Worm (Caenorhabditis elegans) whole organism, L1 larva: ENCODE data around the gene C37H5.5.

Experiments used
- alr-1 ChIP-seq: fragments of 200-800 bp; sonication (Bioruptor generic); optimal IDR thresholded peaks from 2 replicates; lab custom pipeline; 2018; ENCODE audit warnings: borderline replicate concordance, mild to moderate bottlenecking, missing genetic modification characterization, missing compliant biosample characterization
- ama-1 ChIP-seq: fragments of 150-350 bp; optimal IDR thresholded peaks from 2 replicates; lab custom pipeline; 2014
- ceh-88 ChIP-seq: fragments of 200-800 bp; sonication (Bioruptor generic); IDR thresholded peaks from 2 replicates; pipeline ENCODE4 v1.3.6; 2022; ENCODE audit warnings: missing genetic modification characterization, missing compliant biosample characterization
- efl-1 ChIP-seq, 4 experiments: fragments of 150-350 bp; optimal IDR thresholded peaks in 3 of 4; peaks in 1 of 4; 1 replicate in 1 of 4; 2 replicates in 3 of 4; lab custom pipeline; 2014; ENCODE audit warnings: missing biosample characterization in 2 of 4, missing genetic modification characterization in 2 of 4, missing genetic modification reagents in 2 of 4
- jun-1 ChIP-seq: fragments of 150-350 bp; optimal IDR thresholded peaks from 2 replicates; lab custom pipeline; 2014; ENCODE audit warnings: missing biosample characterization, missing genetic modification reagents, missing genetic modification characterization
- nhr-11 ChIP-seq: fragments of 150-350 bp; optimal IDR thresholded peaks from 2 replicates; lab custom pipeline; 2014; ENCODE audit warnings: missing biosample characterization, missing genetic modification characterization
- nhr-76 ChIP-seq: sonication (generic microtip); optimal IDR thresholded peaks from 2 replicates; lab custom pipeline; 2017; ENCODE audit warnings: missing biosample characterization, missing genetic modification characterization
- pag-3 ChIP-seq: sonication (generic microtip); optimal IDR thresholded peaks from 2 replicates; lab custom pipeline; 2017; ENCODE audit warnings: missing genetic modification characterization, mild to moderate bottlenecking, missing compliant biosample characterization, antibody characterized with exemption, borderline replicate concordance; ENCODE audit not compliant: insufficient read depth
- pax-3 ChIP-seq: fragments of 200-800 bp; sonication (Bioruptor generic); optimal IDR thresholded peaks from 2 replicates; lab custom pipeline; 2018; ENCODE audit warnings: mild to moderate bottlenecking, missing genetic modification characterization, moderate library complexity, missing compliant biosample characterization
- unc-98 ChIP-seq: fragments of 200-800 bp; sonication (Bioruptor generic); IDR thresholded peaks from 2 replicates; pipeline ENCODE4 v1.3.6; 2022; ENCODE audit warnings: missing genetic modification characterization, missing compliant biosample characterization
- xbp-1 ChIP-seq: sonication (generic microtip); optimal IDR thresholded peaks from 2 replicates; lab custom pipeline; 2016; ENCODE audit warnings: missing genetic modification characterization, missing compliant biosample characterization
- ztf-11 ChIP-seq, 2 experiments: sonication (generic microtip); optimal IDR thresholded peaks; 2 replicates each; lab custom pipeline; 2016 to 2017; ENCODE audit warnings: missing genetic modification characterization in 2 of 2, missing biosample characterization in 1 of 2, missing compliant biosample characterization in 1 of 2

DNA sequence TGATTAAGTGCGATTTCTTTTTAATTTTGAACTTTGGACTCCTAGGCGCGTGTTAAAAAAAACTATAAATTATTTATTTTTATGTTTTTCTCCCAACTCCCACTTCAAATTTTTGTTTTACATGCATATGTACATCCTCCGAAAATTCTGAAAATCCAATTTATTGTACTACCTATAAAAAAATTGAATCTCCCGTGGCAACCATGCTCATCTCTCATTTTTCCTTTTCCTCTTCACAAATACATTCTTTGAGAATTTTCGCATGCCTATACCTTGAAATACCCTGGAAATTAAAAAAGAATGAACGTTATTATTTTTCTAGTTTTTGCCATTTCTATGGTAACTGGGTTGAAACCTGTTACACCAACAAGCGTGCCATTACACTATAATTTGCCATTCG is 38.3 kb upstream of the C37H5.5 start, which contains the start of gene R02F11.10:
- TF ChIP-seq nhr-76 (tag; lab: Kevin White, UChicago) (no peak), efl-1 (optimal IDR thresholded peaks at IDR 0.05; lab: Kevin White, UChicago) (no peak), efl-1 (GFP tag; optimal IDR thresholded peaks at IDR 0.05 in 1 of 2; lab: Kevin White, UChicago) (no peak), nhr-11 (tag; lab: Kevin White, UChicago) (no peak), jun-1 (tag; lab: Kevin White, UChicago) (no peak), unc-98 (GFP tag; lab: Robert Waterston, UW) (no peak), xbp-1 (tag; lab: Kevin White, UChicago) (no peak), alr-1 (tag; lab: Kevin White, UChicago) (no peak), ama-1 (no peak), pax-3 (tag; lab: Kevin White, UChicago) (no peak), ztf-11 (tag; optimal IDR thresholded peaks at IDR 0.05; lab: Kevin White, UChicago) (no peak), pag-3 (no peak), ceh-88 (no peak)
